Fruit fly (Drosophila melanogaster): ENCODE results near the gene Obp19b.

Gene Obp19b

DNA sequence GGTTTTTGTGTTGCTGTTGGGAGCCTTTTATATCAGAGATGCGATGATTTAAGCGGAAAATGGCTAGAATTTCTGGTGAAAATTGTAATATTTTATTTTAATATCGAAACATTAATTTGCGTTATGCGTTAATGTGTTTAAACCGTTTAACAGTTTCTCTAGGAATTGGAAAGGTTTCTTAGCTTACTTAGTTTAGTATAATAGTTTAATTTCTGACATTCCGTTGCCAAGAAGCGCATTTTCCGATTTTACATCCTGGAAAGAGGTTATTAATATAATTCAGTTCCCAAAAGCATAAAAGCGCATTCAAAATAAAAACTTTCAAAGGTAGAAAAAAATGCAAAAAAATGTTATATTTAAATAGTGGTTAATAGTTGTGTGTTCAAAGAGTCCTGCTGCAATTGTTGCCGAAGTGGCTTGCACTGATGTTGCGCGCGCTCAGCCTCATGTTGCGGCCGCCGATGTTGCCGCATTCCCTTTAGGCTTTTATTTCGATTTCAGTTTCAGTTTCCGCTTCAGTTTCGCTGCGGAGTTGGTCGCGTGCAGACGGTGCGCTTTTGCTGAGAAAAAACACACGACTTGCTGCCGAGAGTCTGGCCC lies 32.4 kb downstream of the Obp19b start, which contains the start of gene tbc:
Gene tbc (plus strand): TSS at position 504 of the 600 bp plus-strand sequence.
- no peak for TF ChIP-seq CG1621 (tag; optimal IDR thresholded peaks at IDR 0.05)

DNA sequence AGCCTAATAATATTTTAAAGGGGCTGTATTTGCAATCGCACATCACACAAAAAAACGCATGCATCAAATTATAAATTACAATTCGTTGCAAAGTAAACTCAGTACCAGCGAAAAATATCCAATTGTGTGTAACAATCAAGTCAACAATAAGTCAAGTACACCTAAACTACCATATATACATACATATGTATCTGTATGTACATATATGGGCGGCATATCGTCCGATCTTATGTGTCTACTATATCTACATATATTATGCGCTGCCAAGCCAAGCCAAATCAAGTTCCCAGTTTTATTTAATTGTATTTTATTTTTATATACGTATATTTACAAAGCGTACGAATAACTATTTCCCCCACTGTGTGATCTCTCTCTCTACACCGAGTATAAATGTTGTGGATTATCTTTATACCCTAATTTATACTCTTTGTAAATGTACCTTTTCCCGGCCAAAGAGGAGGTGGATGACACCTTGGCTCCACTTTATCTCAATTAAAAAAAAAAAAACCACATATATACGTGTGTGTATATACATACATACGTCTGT lies 49.9 kb downstream of the Obp19b start:
- TF ChIP-seq CG1621 (tag; optimal IDR thresholded peaks at IDR 0.05) (no peak), Eip93F (GFP tag; optimal IDR thresholded peaks at IDR 0.05) (no peak), Eip78C (GFP tag) (peak; percentile 57), Met (GFP tag; optimal IDR thresholded peaks at IDR 0.05) (no peak), CG16779 (tag; optimal IDR thresholded peaks at IDR 0.05) (no peak), cyc (GFP tag; optimal IDR thresholded peaks at IDR 0.05) (no peak), svp (GFP tag) (peak; percentile 54), dsx (GFP tag; optimal IDR thresholded peaks at IDR 0.05; ENCODE audit: poor library complexity, severe bottlenecking) (no peak)

DNA sequence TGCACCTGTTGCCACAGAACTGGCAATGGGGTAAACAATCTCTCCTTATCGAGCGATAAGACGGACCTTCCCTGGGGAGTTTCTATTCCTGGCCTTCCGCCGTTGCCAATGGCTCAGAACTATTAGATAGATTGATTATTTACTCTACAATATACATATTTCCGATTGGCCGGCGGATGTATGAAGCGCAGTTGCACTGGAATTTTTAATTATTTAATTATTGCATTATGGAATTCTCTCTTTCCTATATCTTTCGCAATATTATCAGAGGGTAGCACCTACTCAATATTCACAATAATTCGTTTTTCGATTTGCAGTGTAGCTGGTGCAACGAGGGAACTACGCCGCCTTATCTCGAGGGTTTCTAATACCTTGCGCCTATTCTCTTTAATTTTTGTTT lies 50.6 kb downstream of the Obp19b start, which contains the start of gene GstT3:
Gene GstT3 (plus strand): TSS at position 301 of the 400 bp plus-strand sequence.
- TF ChIP-seq CG6792 (GFP tag; optimal IDR thresholded peaks at IDR 0.05) = no peak
- TF ChIP-seq Hr39 (GFP tag; optimal IDR thresholded peaks at IDR 0.05) = no peak
- peak; percentile 13 for TF ChIP-seq Eip78C (GFP tag)
- TF ChIP-seq svp (GFP tag) = peak; percentile 30
